Fruit fly (Drosophila melanogaster) whole organism, embryonic: ENCODE data around the gene Sec22.

Experiments
- Abd-B ChIP-seq: fragments of 200-800 bp; sonication (Bioruptor generic); optimal IDR thresholded peaks from 2 replicates; lab custom pipeline; 2018; ENCODE audit warnings: missing biosample characterization, mild to moderate bottlenecking, missing genetic modification characterization, moderate library complexity
- B-H1 ChIP-seq: fragments of 200-800 bp; sonication (Bioruptor generic); IDR thresholded peaks from 3 replicates; pipeline ENCODE4 v1.3.6; 2022; ENCODE audit warnings: missing biosample characterization, missing genetic modification characterization
- CG10959 ChIP-seq: fragments of 200-800 bp; sonication (Bioruptor generic); IDR thresholded peaks from 2 replicates; pipeline ENCODE4 v1.3.6; 2022; ENCODE audit warnings: missing biosample characterization, missing genetic modification characterization
- CG11093 ChIP-seq: fragments of 200-800 bp; sonication (Bioruptor generic); IDR thresholded peaks from 3 replicates; pipeline ENCODE4 v1.3.6; 2022; ENCODE audit warnings: missing biosample characterization, missing genetic modification characterization
- CG11247 ChIP-seq: fragments of 200-800 bp; sonication (Bioruptor generic); IDR thresholded peaks from 2 replicates; pipeline ENCODE4 v1.3.6; 2022; ENCODE audit warnings: missing biosample characterization, missing genetic modification characterization
- CG13296 ChIP-seq: fragments of 200-800 bp; sonication (Bioruptor generic); optimal IDR thresholded peaks from 3 replicates; lab custom pipeline; 2018; ENCODE audit warnings: missing biosample characterization, mild to moderate bottlenecking, missing genetic modification characterization
- CG13424 ChIP-seq: fragments of 200-800 bp; sonication (Bioruptor generic); optimal IDR thresholded peaks from 2 replicates; lab custom pipeline; 2019; ENCODE audit warnings: missing biosample characterization, mild to moderate bottlenecking, missing genetic modification characterization, moderate library complexity
- CG13775 ChIP-seq: fragments of 200-800 bp; sonication (Bioruptor generic); optimal IDR thresholded peaks from 3 replicates; lab custom pipeline; 2017; ENCODE audit warnings: missing biosample characterization, mild to moderate bottlenecking, missing genetic modification characterization
- CG15479 ChIP-seq: fragments of 200-800 bp; sonication (Bioruptor generic); optimal IDR thresholded peaks from 3 replicates; lab custom pipeline; 2019; ENCODE audit warnings: missing biosample characterization, mild to moderate bottlenecking, missing genetic modification characterization, moderate library complexity
- CG15601 ChIP-seq: fragments of 200-800 bp; sonication (Bioruptor generic); optimal IDR thresholded peaks from 3 replicates; lab custom pipeline; 2019; ENCODE audit warnings: missing biosample characterization, mild to moderate bottlenecking, missing genetic modification characterization, moderate library complexity
- CG17328 ChIP-seq: fragments of 200-800 bp; sonication (Bioruptor generic); IDR thresholded peaks from 2 replicates; pipeline ENCODE4 v1.3.6; 2022; ENCODE audit warnings: missing biosample characterization, missing genetic modification characterization
- CG17802 ChIP-seq: fragments of 200-800 bp; sonication (Bioruptor generic); optimal IDR thresholded peaks from 2 replicates; lab custom pipeline; 2018; ENCODE audit warnings: missing biosample characterization, mild to moderate bottlenecking, missing genetic modification characterization, moderate library complexity
- CG17912 ChIP-seq: fragments of 200-800 bp; sonication (Bioruptor generic); optimal IDR thresholded peaks from 2 replicates; lab custom pipeline; 2018; ENCODE audit warnings: missing biosample characterization, mild to moderate bottlenecking, missing genetic modification characterization
- CG1792 ChIP-seq: fragments of 200-800 bp; sonication (Bioruptor generic); optimal IDR thresholded peaks from 2 replicates; lab custom pipeline; 2016; ENCODE audit warnings: missing biosample characterization, missing genetic modification characterization
- CG18476 ChIP-seq: fragments of 200-800 bp; sonication (Bioruptor generic); optimal IDR thresholded peaks from 2 replicates; lab custom pipeline; 2016; ENCODE audit warnings: missing biosample characterization, mild to moderate bottlenecking, missing genetic modification characterization
- CG2202 ChIP-seq: fragments of 200-800 bp; sonication (Bioruptor generic); optimal IDR thresholded peaks from 2 replicates; lab custom pipeline; 2018; ENCODE audit warnings: missing biosample characterization, mild to moderate bottlenecking, missing genetic modification characterization
- CG32767 ChIP-seq: fragments of 200-800 bp; sonication (Bioruptor generic); IDR thresholded peaks from 2 replicates; pipeline ENCODE4 v1.3.6; 2022; ENCODE audit warnings: missing biosample characterization, missing genetic modification characterization
- CG34224 ChIP-seq: fragments of 200-800 bp; sonication (Bioruptor generic); IDR thresholded peaks from 3 replicates; pipeline ENCODE4 v1.3.6; 2022; ENCODE audit warnings: missing biosample characterization, missing genetic modification characterization; ENCODE audit not compliant: partially characterized antibody
- CG3726 ChIP-seq: fragments of 200-800 bp; sonication (Bioruptor generic); IDR thresholded peaks from 3 replicates; pipeline ENCODE4, ENCODE4 v1.3.6; 2022; ENCODE audit warnings: missing biosample characterization, missing genetic modification characterization
- CG4328 ChIP-seq: fragments of 200-800 bp; sonication (Bioruptor generic); optimal IDR thresholded peaks from 3 replicates; lab custom pipeline; 2017; ENCODE audit warnings: missing biosample characterization, missing genetic modification reagents, missing genetic modification characterization
- CG6175 ChIP-seq: fragments of 200-800 bp; sonication (Bioruptor generic); IDR thresholded peaks from 3 replicates; pipeline ENCODE4 v1.3.6; 2022; ENCODE audit warnings: missing biosample characterization, missing genetic modification characterization
- CG6683 ChIP-seq: fragments of 200-800 bp; sonication (Bioruptor generic); optimal IDR thresholded peaks from 2 replicates; lab custom pipeline; 2017; ENCODE audit warnings: missing biosample characterization, mild to moderate bottlenecking, missing genetic modification characterization, missing genetic modification reagents
- CG6813 ChIP-seq: fragments of 200-800 bp; sonication (Bioruptor generic); optimal IDR thresholded peaks from 2 replicates; lab custom pipeline; 2017; ENCODE audit warnings: missing biosample characterization, missing genetic modification characterization, mild to moderate bottlenecking, moderate library complexity, missing genetic modification reagents
- CG8359 ChIP-seq: fragments of 200-800 bp; sonication (Bioruptor generic); optimal IDR thresholded peaks from 2 replicates; lab custom pipeline; 2017; ENCODE audit warnings: missing biosample characterization, mild to moderate bottlenecking, missing genetic modification characterization, borderline replicate concordance
- CG8765 ChIP-seq: fragments of 200-800 bp; sonication (Bioruptor generic); IDR thresholded peaks from 2 replicates; pipeline ENCODE4 v1.3.6; 2022; ENCODE audit warnings: missing biosample characterization, missing genetic modification characterization
- CTCF ChIP-seq: fragments of 200-800 bp; sonication (Bioruptor generic); optimal IDR thresholded peaks from 2 replicates; lab custom pipeline; 2017; ENCODE audit warnings: missing biosample characterization, mild to moderate bottlenecking, missing genetic modification characterization, moderate library complexity
- E2f1 ChIP-seq: fragments of 200-800 bp; sonication (Bioruptor generic); IDR thresholded peaks from 2 replicates; pipeline ENCODE4 v1.3.6; 2022; ENCODE audit warnings: missing biosample characterization, missing genetic modification characterization
- Eip74EF ChIP-seq, 2 experiments: fragments of 200-800 bp in 1 of 2; fragments of >200 bp in 1 of 2; sonication (Bioruptor generic) in 1 of 2; optimal IDR thresholded peaks; 2 replicates each; lab custom pipeline; 2017 to 2019; ENCODE audit warnings: missing biosample characterization in 2 of 2, missing genetic modification characterization in 2 of 2, mild to moderate bottlenecking in 1 of 2, moderate library complexity in 1 of 2
- Fer2 ChIP-seq: fragments of 200-800 bp; sonication (Bioruptor generic); optimal IDR thresholded peaks from 2 replicates; lab custom pipeline; 2018; ENCODE audit warnings: missing biosample characterization, mild to moderate bottlenecking, missing genetic modification characterization, moderate library complexity
- Hr3 ChIP-seq: fragments of 200-800 bp; sonication (Bioruptor generic); optimal IDR thresholded peaks from 3 replicates; lab custom pipeline; 2016; ENCODE audit warnings: missing biosample characterization, missing genetic modification characterization
- Hr51 ChIP-seq, 2 experiments: fragments of 200-800 bp; sonication (Bioruptor generic); optimal IDR thresholded peaks; 2 replicates in 1 of 2; 3 replicates in 1 of 2; lab custom pipeline; 2016 to 2018; ENCODE audit warnings: missing biosample characterization in 2 of 2, missing genetic modification characterization in 2 of 2, mild to moderate bottlenecking in 1 of 2, moderate library complexity in 1 of 2
- Lim3 ChIP-seq: fragments of 200-800 bp; sonication (Bioruptor generic); IDR thresholded peaks from 2 replicates; pipeline ENCODE4 v1.3.6; 2022; ENCODE audit warnings: missing biosample characterization, missing genetic modification characterization
- Max ChIP-seq: fragments of 200-800 bp; sonication (Bioruptor generic); optimal IDR thresholded peaks from 2 replicates; lab custom pipeline; 2016; ENCODE audit warnings: missing biosample characterization, mild to moderate bottlenecking, missing genetic modification characterization
- Myb ChIP-seq: fragments of 200-800 bp; sonication (Bioruptor generic); optimal IDR thresholded peaks from 2 replicates; lab custom pipeline; 2016; ENCODE audit warnings: missing biosample characterization, missing genetic modification characterization
- Nf-YB ChIP-seq: fragments of 200-800 bp; sonication (Bioruptor generic); optimal IDR thresholded peaks from 3 replicates; lab custom pipeline; 2019; ENCODE audit warnings: missing biosample characterization, mild to moderate bottlenecking, missing genetic modification characterization, moderate library complexity
- Nf-YC ChIP-seq: fragments of 200-800 bp; optimal IDR thresholded peaks from 3 replicates; lab custom pipeline; 2019; ENCODE audit warnings: missing biosample characterization, mild to moderate bottlenecking, missing genetic modification characterization, moderate library complexity
- Rx ChIP-seq: fragments of 200-800 bp; sonication (Bioruptor generic); IDR thresholded peaks from 2 replicates; pipeline ENCODE4 v1.3.6; 2022; ENCODE audit warnings: missing biosample characterization, missing genetic modification characterization
- Trl ChIP-seq, 3 experiments: fragments of >200 bp in 2 of 3; fragments of 200-800 bp in 1 of 3; sonication (Bioruptor generic) in 1 of 3; optimal IDR thresholded peaks; 2 replicates in 1 of 3; 3 replicates in 2 of 3; lab custom pipeline; 2016 to 2017; ENCODE audit warnings: missing biosample characterization in 1 of 3, missing genetic modification characterization in 1 of 3
- Usf ChIP-seq: fragments of 200-800 bp; sonication (Bioruptor generic); optimal IDR thresholded peaks from 2 replicates; lab custom pipeline; 2017; ENCODE audit warnings: missing genotype, missing biosample characterization, missing genetic modification characterization
- ac ChIP-seq: fragments of 200-800 bp; sonication (Bioruptor generic); optimal IDR thresholded peaks from 3 replicates; lab custom pipeline; 2017; ENCODE audit warnings: missing biosample characterization, mild to moderate bottlenecking, missing genetic modification characterization
- crc ChIP-seq: fragments of 200-800 bp; sonication (Bioruptor generic); optimal IDR thresholded peaks from 2 replicates; lab custom pipeline; 2016; ENCODE audit warnings: missing biosample characterization, missing genetic modification characterization
- eyg ChIP-seq: fragments of 200-800 bp; sonication (Bioruptor generic); optimal IDR thresholded peaks from 3 replicates; lab custom pipeline; 2016; ENCODE audit warnings: missing biosample characterization, missing genetic modification characterization
- gcm2 ChIP-seq: fragments of 200-800 bp; sonication (Bioruptor generic); optimal IDR thresholded peaks from 2 replicates; lab custom pipeline; 2016; ENCODE audit warnings: missing biosample characterization, missing genetic modification characterization
- gt ChIP-seq: fragments of 200-800 bp; sonication (Bioruptor generic); IDR thresholded peaks from 2 replicates; pipeline ENCODE4 v1.3.6; 2022; ENCODE audit warnings: missing biosample characterization, missing genetic modification characterization
- lbe ChIP-seq: fragments of 200-800 bp; sonication (Bioruptor generic); optimal IDR thresholded peaks from 2 replicates; lab custom pipeline; 2016; ENCODE audit warnings: missing biosample characterization, mild to moderate bottlenecking, missing genetic modification characterization
- org-1 ChIP-seq: fragments of 200-800 bp; sonication (Bioruptor generic); optimal IDR thresholded peaks from 2 replicates; lab custom pipeline; 2017; ENCODE audit warnings: missing biosample characterization, missing genetic modification characterization
- pb ChIP-seq: fragments of 200-800 bp; sonication (Bioruptor generic); optimal IDR thresholded peaks from 3 replicates; lab custom pipeline; 2016; ENCODE audit warnings: missing biosample characterization, missing genetic modification characterization
- slp2 ChIP-seq: fragments of 200-800 bp; sonication (Bioruptor generic); optimal IDR thresholded peaks from 2 replicates; lab custom pipeline; 2016; ENCODE audit warnings: missing biosample characterization, missing genetic modification characterization
- sna ChIP-seq: fragments of 200-800 bp; sonication (Bioruptor generic); IDR thresholded peaks from 2 replicates; pipeline ENCODE4 v1.3.6; 2022; ENCODE audit warnings: missing biosample characterization, missing genetic modification characterization; ENCODE audit not compliant: partially characterized antibody
- wek ChIP-seq: fragments of 200-800 bp; sonication (Bioruptor generic); optimal IDR thresholded peaks from 3 replicates; lab custom pipeline; 2018; ENCODE audit warnings: missing biosample characterization, mild to moderate bottlenecking, missing genetic modification characterization, moderate library complexity

The Sec22 gene

DNA sequence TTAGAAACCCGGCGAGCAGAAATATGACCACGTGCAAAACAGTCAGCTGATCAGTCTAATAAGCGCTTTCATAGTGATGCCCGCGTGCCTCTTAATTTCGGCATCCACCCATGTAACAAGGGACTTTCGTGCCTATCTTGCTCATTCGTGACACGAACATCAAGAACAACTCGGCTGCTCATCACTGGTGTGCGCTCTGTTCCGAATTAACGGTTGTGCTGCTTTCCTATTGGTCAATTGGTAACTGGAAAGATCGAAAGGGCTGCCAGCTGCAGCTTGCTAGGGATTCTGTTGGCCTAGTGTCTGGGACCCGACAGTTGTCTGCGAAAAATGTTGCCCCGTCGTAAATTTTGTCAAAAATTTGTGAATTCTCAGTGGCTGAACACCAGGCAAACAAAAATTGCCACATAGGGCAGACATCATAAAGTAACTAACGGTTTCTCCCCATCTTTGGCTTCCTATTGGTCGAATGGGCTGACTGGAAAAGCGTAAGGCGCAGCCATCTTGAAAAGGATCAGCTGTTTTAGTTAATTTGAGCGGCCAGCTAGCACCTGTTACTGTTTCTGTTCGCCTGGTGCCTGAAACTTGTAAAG, 9.4 kb upstream of the Sec22 start (continued):
- TF ChIP-seq crc (no peak), gcm2 (GFP tag; lab: Kevin White, UChicago) (no peak), CG13296 (GFP tag; lab: Kevin White, UChicago) (peak; percentile 8), Max (GFP tag; lab: Kevin White, UChicago) (peak; percentile 38), eyg (GFP tag; lab: Kevin White, UChicago) (no peak), Hr3 (GFP tag; lab: Kevin White, UChicago) (no peak), wek (GFP tag; lab: Kevin White, UChicago) (no peak), pb (GFP tag; lab: Kevin White, UChicago) (no peak), Rx (GFP tag; lab: Robert Waterston, UW) (no peak), CG13424 (tag; lab: Kevin White, UChicago) (no peak), Myb (peak; percentile 22), CG32767 (GFP tag; lab: Robert Waterston, UW) (no peak), CG8359 (GFP tag; lab: Kevin White, UChicago) (no peak), lbe (peak; percentile 46), slp2 (GFP tag; lab: Kevin White, UChicago) (no peak), org-1 (GFP tag; lab: Kevin White, UChicago) (no peak), CG10959 (GFP tag; lab: Robert Waterston, UW) (no peak), CG15479 (GFP tag; lab: Kevin White, UChicago) (peak; percentile 42), CG17802 (tag; lab: Kevin White, UChicago) (no peak), Fer2 (no peak), Eip74EF (GFP tag; optimal IDR thresholded peaks at IDR 0.05; lab: Kevin White, UChicago) (no peak), Hr51 (GFP tag; optimal IDR thresholded peaks at IDR 0.05; lab: Kevin White, UChicago) (no peak), Abd-B (GFP tag; lab: Kevin White, UChicago) (peak; percentile 10), Trl (optimal IDR thresholded peaks at IDR 0.05; lab: Kevin White, UChicago) (no peak), Trl (GFP tag; optimal IDR thresholded peaks at IDR 0.05; lab: Kevin White, UChicago) (no peak), CG4328 (GFP tag; lab: Kevin White, UChicago) (no peak), E2f1 (GFP tag; lab: Robert Waterston, UW) (no peak), Nf-YC (tag; lab: Kevin White, UChicago) (peak; percentile 99), CG11247 (no peak), CG6813 (no peak), sna (GFP tag; lab: Robert Waterston, UW) (peak; percentile 96), Lim3 (no peak), CG11093 (GFP tag; lab: Robert Waterston, UW) (no peak), CG1792 (GFP tag; lab: Kevin White, UChicago) (no peak), CG3726 (GFP tag; lab: Robert Waterston, UW) (no peak), CTCF (GFP tag; lab: Kevin White, UChicago) (no peak), CG34224 (GFP tag; lab: Robert Waterston, UW) (peak; percentile 98), Nf-YB (GFP tag; lab: Kevin White, UChicago) (peak; percentile 98), CG18476 (GFP tag; lab: Kevin White, UChicago) (no peak), ac (no peak), CG15601 (tag; lab: Kevin White, UChicago) (peak; percentile 7), CG2202 (tag; lab: Kevin White, UChicago) (no peak), gt (GFP tag; lab: Robert Waterston, UW) (no peak), Usf (GFP tag; lab: Kevin White, UChicago) (no peak), CG6175 (no peak), CG17912 (GFP tag; lab: Kevin White, UChicago) (no peak), B-H1 (GFP tag; lab: Robert Waterston, UW) (no peak), CG17328 (GFP tag; lab: Robert Waterston, UW) (no peak), CG8765 (GFP tag; lab: Robert Waterston, UW) (no peak), CG6683 (GFP tag; lab: Kevin White, UChicago) (no peak), CG13775 (GFP tag; lab: Kevin White, UChicago) (no peak)
